Fruit fly (Drosophila melanogaster): ENCODE data around the gene Nup154.

Nup154 gene

DNA sequence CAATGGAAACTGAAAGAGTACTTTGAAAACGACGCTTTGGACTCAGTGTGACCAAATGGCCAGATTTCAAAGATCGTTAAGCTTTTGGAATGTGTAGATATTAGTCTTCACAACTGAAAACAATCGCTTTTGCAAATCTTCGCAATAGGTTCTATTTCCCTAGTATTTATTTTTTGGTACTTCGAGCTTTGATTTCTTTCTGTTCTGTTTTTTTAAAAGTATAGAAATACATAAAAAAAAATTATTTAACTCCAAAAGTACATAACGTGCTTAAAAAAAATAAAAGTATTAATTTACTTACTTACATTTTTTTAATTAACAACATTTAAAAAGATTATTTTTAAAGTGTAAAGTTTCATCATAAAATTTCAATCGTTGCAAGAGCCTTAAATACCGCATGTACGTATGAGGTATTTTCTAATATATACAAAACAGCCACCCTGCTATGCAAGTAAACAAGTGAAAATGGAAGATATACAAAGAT lies 17.2 kb upstream of the Nup154 start, which contains the start of the genes piwi and CG12253 (continued):
- TF ChIP-seq CG10543 (GFP tag; optimal IDR thresholded peaks at IDR 0.05), result no peak
- TF ChIP-seq CG11093 (GFP tag; IDR thresholded peaks at IDR 0.05), result no peak
- TF ChIP-seq tna (GFP tag; IDR thresholded peaks at IDR 0.05; ENCODE audit: partially characterized antibody), result no peak
- peak; percentile 31 for TF ChIP-seq CG9797 (GFP tag; optimal IDR thresholded peaks at IDR 0.05)
- TF ChIP-seq fu2 (GFP tag; optimal IDR thresholded peaks at IDR 0.05), result peak; percentile 35
- TF ChIP-seq sr (GFP tag; IDR thresholded peaks at IDR 0.05), result no peak
- peak; percentile 32 for TF ChIP-seq Bteb2 (GFP tag; optimal IDR thresholded peaks at IDR 0.05)
- no peak for TF ChIP-seq dmrt99B (tag; optimal IDR thresholded peaks at IDR 0.05)
- TF ChIP-seq CG3847 (GFP tag; IDR thresholded peaks at IDR 0.05), result peak; percentile 84
- TF ChIP-seq nmo (GFP tag; optimal IDR thresholded peaks at IDR 0.05), result peak; percentile 80
- 0 out of 2 replicates have a peak, but pooled peaks have one; percentile 35 for TF ChIP-seq seq (GFP tag; IDR thresholded peaks at IDR 0.05)
- no peak for TF ChIP-seq CG9215 (GFP tag; IDR thresholded peaks at IDR 0.05)
- no peak for TF ChIP-seq mld (GFP tag; IDR thresholded peaks at IDR 0.05; ENCODE audit: partially characterized antibody)
- peak; percentile 59 for TF ChIP-seq CG14710 (tag; optimal IDR thresholded peaks at IDR 0.05)
- no peak for TF ChIP-seq Mes4 (GFP tag; optimal IDR thresholded peaks at IDR 0.05)
- TF ChIP-seq Max (GFP tag; optimal IDR thresholded peaks at IDR 0.05), result peak; percentile 38
- TF ChIP-seq gem (tag; optimal IDR thresholded peaks at IDR 0.05), result peak; percentile 96
- peak; percentile 69 for TF ChIP-seq twi (tag; optimal IDR thresholded peaks at IDR 0.05)
- TF ChIP-seq CG9609 (GFP tag; optimal IDR thresholded peaks at IDR 0.05), result peak; percentile 25
- no peak for TF ChIP-seq Gug (GFP tag; IDR thresholded peaks at IDR 0.05)
- TF ChIP-seq grn (GFP tag; optimal IDR thresholded peaks at IDR 0.05), result no peak
- no peak for TF ChIP-seq Opbp (GFP tag; IDR thresholded peaks at IDR 0.05; ENCODE audit: partially characterized antibody)
- TF ChIP-seq pros (GFP tag; optimal IDR thresholded peaks at IDR 0.05), result no peak
- no peak for TF ChIP-seq CG1603 (tag; optimal IDR thresholded peaks at IDR 0.05)
- TF ChIP-seq CG12155 (GFP tag; optimal IDR thresholded peaks at IDR 0.05), result peak; percentile 69
- TF ChIP-seq chm (GFP tag; IDR thresholded peaks at IDR 0.05), result 0 out of 2 replicates have a peak, but pooled peaks have one; percentile 34
- TF ChIP-seq wek (GFP tag; optimal IDR thresholded peaks at IDR 0.05), result no peak
- no peak for TF ChIP-seq CG7745 (tag; optimal IDR thresholded peaks at IDR 0.05)
- no peak for TF ChIP-seq pfk (GFP tag; optimal IDR thresholded peaks at IDR 0.05)
- peak; percentile 8 for TF ChIP-seq Atf3 (GFP tag; optimal IDR thresholded peaks at IDR 0.05)
- TF ChIP-seq CG18476 (GFP tag; optimal IDR thresholded peaks at IDR 0.05), result peak; percentile 24
- TF ChIP-seq CG34376 (GFP tag; optimal IDR thresholded peaks at IDR 0.05), result no peak
- no peak for TF ChIP-seq psq (GFP tag; optimal IDR thresholded peaks at IDR 0.05)
- peak; percentile 76 for TF ChIP-seq CG2712 (tag; optimal IDR thresholded peaks at IDR 0.05)
- TF ChIP-seq chif (GFP tag; optimal IDR thresholded peaks at IDR 0.05), result peak; percentile 31 to 63
- TF ChIP-seq CG7928 (GFP tag; optimal IDR thresholded peaks at IDR 0.05), result peak; percentile 1
- no peak for TF ChIP-seq CG5953 (GFP tag; IDR thresholded peaks at IDR 0.05)
- 0 out of 3 replicates have a peak, but pooled peaks have one; percentile 35 for TF ChIP-seq H15 (GFP tag; IDR thresholded peaks at IDR 0.05)
- TF ChIP-seq nau (GFP tag; optimal IDR thresholded peaks at IDR 0.05), result no peak
- no peak for TF ChIP-seq CG31365 (tag; optimal IDR thresholded peaks at IDR 0.05)
- TF ChIP-seq nerfin-2 (GFP tag; IDR thresholded peaks at IDR 0.05; ENCODE audit: partially characterized antibody), result no peak
- TF ChIP-seq al (GFP tag; IDR thresholded peaks at IDR 0.05), result peak; percentile 65; the same call in 1 of the 2 replicates
- no peak for TF ChIP-seq gsb (GFP tag; IDR thresholded peaks at IDR 0.05)
- TF ChIP-seq Sin3A (optimal IDR thresholded peaks at IDR 0.05), result no peak
- TF ChIP-seq CG10209 (GFP tag; optimal IDR thresholded peaks at IDR 0.05), result no peak
- TF ChIP-seq Xbp1 (GFP tag; optimal IDR thresholded peaks at IDR 0.05), result peak; percentile 83
- no peak for TF ChIP-seq CG10147 (GFP tag; optimal IDR thresholded peaks at IDR 0.05)
- TF ChIP-seq CG13287 (GFP tag; IDR thresholded peaks at IDR 0.05; ENCODE audit: partially characterized antibody), result no peak
- TF ChIP-seq CG6175 (GFP tag; IDR thresholded peaks at IDR 0.05), result no peak
- no peak for TF ChIP-seq br (optimal IDR thresholded peaks at IDR 0.05)
- TF ChIP-seq salm (tag; optimal IDR thresholded peaks at IDR 0.05), result no peak
